Worm (Caenorhabditis elegans) whole organism, L2 larva: ENCODE data around the gene col-126.

Experiments used
- ZK546.5 ChIP-seq: sonication (generic microtip); optimal IDR thresholded peaks from 2 replicates; lab custom pipeline; 2017; ENCODE audit warnings: missing biosample characterization, missing genetic modification characterization
- alr-1 ChIP-seq: fragments of 150-350 bp; optimal IDR thresholded peaks from 2 replicates; lab custom pipeline; 2014; ENCODE audit warnings: missing biosample characterization, missing genetic modification characterization
- elt-3 ChIP-seq: sonication (generic microtip); optimal IDR thresholded peaks from 2 replicates; lab custom pipeline; 2017; ENCODE audit warnings: missing biosample characterization, missing genetic modification characterization
- fos-1 ChIP-seq: fragments of 150-350 bp; optimal IDR thresholded peaks from 2 replicates; lab custom pipeline; 2014; ENCODE audit warnings: missing biosample characterization, missing genetic modification characterization
- mdl-1 ChIP-seq, 2 experiments: fragments of 150-350 bp in 1 of 2; sonication (generic microtip) in 1 of 2; optimal IDR thresholded peaks; 2 replicates each; lab custom pipeline; 2017; ENCODE audit warnings: missing biosample characterization in 2 of 2, missing genetic modification characterization in 2 of 2
- nhr-6 ChIP-seq: fragments of 150-350 bp; optimal IDR thresholded peaks from 2 replicates; lab custom pipeline; 2014; ENCODE audit warnings: missing biosample characterization, missing genetic modification characterization
- ztf-11 ChIP-seq: sonication (generic microtip); optimal IDR thresholded peaks from 2 replicates; lab custom pipeline; 2017; ENCODE audit warnings: missing biosample characterization, missing genetic modification characterization
- ztf-4 ChIP-seq: fragments of 150-350 bp; optimal IDR thresholded peaks from 2 replicates; lab custom pipeline; 2014; ENCODE audit warnings: missing biosample characterization, missing genetic modification characterization

- TF ChIP-seq ztf-4 (tag; lab: Kevin White, UChicago) (no peak), ZK546.5 (no peak), elt-3 (tag; lab: Kevin White, UChicago) (no peak), fos-1 (tag; lab: Kevin White, UChicago) (no peak), ztf-11 (no peak), mdl-1 (tag; optimal IDR thresholded peaks at IDR 0.05; lab: Kevin White, UChicago) (no peak), nhr-6 (tag; lab: Kevin White, UChicago) (no peak), alr-1 (tag; lab: Kevin White, UChicago) (no peak)
Measured at ce11 chrIV:11229013-11229412, 34.2 kb upstream of the col-126 start.
